Worm (Caenorhabditis elegans): ENCODE measurements around the gene orc-4.

- TF ChIP-seq pqm-1 (tag; optimal IDR thresholded peaks at IDR 0.05): no peak
- TF ChIP-seq pax-1 (tag; optimal IDR thresholded peaks at IDR 0.05): no peak
- no peak for TF ChIP-seq syd-9 (tag; optimal IDR thresholded peaks at IDR 0.05)
- no peak for TF ChIP-seq fkh-10 (GFP tag; optimal IDR thresholded peaks at IDR 0.05)
- no peak for TF ChIP-seq sox-4 (tag; optimal IDR thresholded peaks at IDR 0.05)
- no peak for TF ChIP-seq ama-1 (optimal IDR thresholded peaks at IDR 0.05)
- TF ChIP-seq nfya-1 (tag; optimal IDR thresholded peaks at IDR 0.05): no peak
- no peak for TF ChIP-seq ceh-18 (tag; optimal IDR thresholded peaks at IDR 0.05)
Observed at ce11 chrIII:10632590-10633402, 13.2 kb upstream of the orc-4 start, which contains the start of gene Y39A1A.10.

Measured in whole organism, late embryonic.